Fruit fly (Drosophila melanogaster): ENCODE data around the gene CG32756.

Gene CG32756

DNA sequence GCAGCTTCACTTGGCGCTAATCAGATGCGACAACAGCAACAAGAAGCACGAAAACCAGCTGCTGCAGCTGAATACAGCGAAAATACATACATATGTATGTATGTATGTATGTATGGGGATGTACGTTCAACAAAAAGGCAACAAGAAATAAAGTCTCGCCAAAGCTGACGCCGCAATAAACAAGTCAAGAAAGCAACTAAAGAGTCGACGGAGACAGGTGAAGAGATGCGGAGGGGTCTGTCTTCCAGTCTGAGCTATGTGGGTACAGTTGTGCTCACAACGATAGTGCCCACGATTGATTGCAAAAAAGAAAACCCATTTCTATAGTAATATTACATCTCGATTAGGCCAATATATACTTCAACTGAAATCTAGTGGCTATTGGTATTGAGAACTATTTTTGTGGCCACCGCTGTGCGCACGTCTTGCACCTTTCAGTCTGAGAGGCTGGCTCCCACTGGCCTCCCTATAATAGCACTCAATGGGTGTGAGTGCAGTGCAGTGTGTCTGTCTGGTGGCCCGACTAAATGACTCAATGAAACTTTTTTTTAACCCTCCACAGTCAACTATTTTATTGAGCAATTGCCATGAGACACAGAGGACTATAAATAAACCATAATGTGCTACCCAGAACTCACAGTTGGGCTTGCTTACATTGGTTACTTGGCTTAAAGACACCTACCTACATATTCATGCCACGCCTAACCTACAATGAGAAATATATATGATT is 49.5 kb upstream of the CG32756 start (continued):
- peak; percentile 48 for TF ChIP-seq Nf-YC (tag; optimal IDR thresholded peaks at IDR 0.05)
- TF ChIP-seq tx (GFP tag; optimal IDR thresholded peaks at IDR 0.05): peak; percentile 78
- peak; percentile 72 for TF ChIP-seq pho (GFP tag; optimal IDR thresholded peaks at IDR 0.05)
- TF ChIP-seq YL-1 (GFP tag; optimal IDR thresholded peaks at IDR 0.05): peak; percentile 12
- TF ChIP-seq Sin3A (optimal IDR thresholded peaks at IDR 0.05): no peak
- peak; percentile 74; the same call in 1 of the 2 replicates for TF ChIP-seq Oaz (GFP tag; IDR thresholded peaks at IDR 0.05)
- TF ChIP-seq CG5180 (GFP tag; optimal IDR thresholded peaks at IDR 0.05): peak; percentile 80
- peak; percentile 69 for TF ChIP-seq Mad (GFP tag; optimal IDR thresholded peaks at IDR 0.05)
- TF ChIP-seq BEAF-32 (GFP tag; optimal IDR thresholded peaks at IDR 0.05): no peak
- no peak for TF ChIP-seq cad (GFP tag; optimal IDR thresholded peaks at IDR 0.05)
- peak; percentile 86 for TF ChIP-seq salm (tag; optimal IDR thresholded peaks at IDR 0.05)
- peak; percentile 94 for TF ChIP-seq Oli (tag; optimal IDR thresholded peaks at IDR 0.05)
- TF ChIP-seq Ets65A (GFP tag): peak; percentile 98
- peak; percentile 70 for TF ChIP-seq CG9876 (GFP tag; optimal IDR thresholded peaks at IDR 0.05)
- TF ChIP-seq CG2678 (tag; optimal IDR thresholded peaks at IDR 0.05): peak; percentile 88
- peak; percentile 29 for TF ChIP-seq CG6765 (GFP tag; optimal IDR thresholded peaks at IDR 0.05)
- peak; percentile 91 for TF ChIP-seq slp2 (GFP tag; optimal IDR thresholded peaks at IDR 0.05)
- TF ChIP-seq shn (GFP tag; optimal IDR thresholded peaks at IDR 0.05): peak; percentile 76
- peak; percentile 48 for TF ChIP-seq D19B (GFP tag; optimal IDR thresholded peaks at IDR 0.05)
- TF ChIP-seq fd102C (GFP tag; optimal IDR thresholded peaks at IDR 0.05): no peak
- TF ChIP-seq row (GFP tag; IDR thresholded peaks at IDR 0.05): peak; percentile 84
- TF ChIP-seq CG32772 (GFP tag; IDR thresholded peaks at IDR 0.05): peak; percentile 93
- TF ChIP-seq CG16779 (GFP tag; IDR thresholded peaks at IDR 0.05): peak; percentile 71; the same call in 1 of the 2 replicates
- no peak for TF ChIP-seq unc-4 (GFP tag; IDR thresholded peaks at IDR 0.05; ENCODE audit: partially characterized antibody)
- TF ChIP-seq ham (GFP tag; IDR thresholded peaks at IDR 0.05): 0 out of 2 replicates have a peak, but pooled peaks have one; percentile 37
- peak; percentile 63 for TF ChIP-seq CG15073 (GFP tag; optimal IDR thresholded peaks at IDR 0.05)
- TF ChIP-seq repo (GFP tag; optimal IDR thresholded peaks at IDR 0.05): peak; percentile 93
- peak; percentile 84 for TF ChIP-seq sr (GFP tag; IDR thresholded peaks at IDR 0.05)
- peak; percentile 97 for TF ChIP-seq vvl (GFP tag; IDR thresholded peaks at IDR 0.05)

DNA sequence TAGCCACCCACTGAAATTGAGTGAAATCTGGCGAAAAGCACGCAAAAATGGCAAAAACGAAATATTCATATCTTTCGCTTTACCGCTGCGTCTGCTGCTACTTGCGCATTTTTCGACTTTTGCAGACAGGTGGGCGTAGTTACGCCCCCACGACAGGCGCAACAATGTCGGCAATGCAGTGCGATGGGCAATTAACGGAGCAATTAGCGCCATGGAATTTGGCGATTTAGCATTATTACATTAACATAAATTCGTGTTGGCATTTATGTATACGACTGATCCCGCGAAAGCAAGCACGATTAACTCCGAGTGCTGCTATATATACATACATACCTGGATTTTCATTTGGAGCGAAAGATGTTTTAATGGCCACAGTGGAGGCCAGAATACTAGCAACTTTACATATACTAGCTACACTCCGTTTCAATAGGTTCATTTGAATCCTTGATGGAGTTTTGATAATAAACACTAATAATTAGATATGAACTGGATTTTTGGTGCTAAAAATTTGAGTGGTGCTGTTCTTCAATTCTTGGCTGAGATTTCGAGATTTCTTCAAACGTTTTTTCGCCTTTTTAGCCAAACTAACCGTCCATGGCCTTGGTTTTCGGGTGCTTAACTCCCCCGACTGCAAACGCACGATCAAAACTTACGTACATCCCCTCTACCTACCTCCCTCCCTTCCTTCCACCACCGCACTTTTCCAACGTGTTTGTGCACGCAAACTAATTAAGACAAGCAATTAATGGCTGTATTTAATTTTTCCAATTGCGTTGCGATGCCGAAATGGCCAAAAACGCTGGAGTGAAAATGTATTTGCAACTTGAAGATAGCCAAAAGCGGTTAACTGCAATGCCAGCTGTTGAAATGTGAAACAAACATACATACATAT is 48.4 kb upstream of the CG32756 start:
- no peak for TF ChIP-seq insv (GFP tag; optimal IDR thresholded peaks at IDR 0.05)
- TF ChIP-seq lov (optimal IDR thresholded peaks at IDR 0.05): no peak
- no peak for TF ChIP-seq lov (GFP tag; IDR thresholded peaks at IDR 0.05)
- no peak for TF ChIP-seq bbx (GFP tag; IDR thresholded peaks at IDR 0.05; ENCODE audit: partially characterized antibody)
- no peak for TF ChIP-seq CG4360 (GFP tag; IDR thresholded peaks at IDR 0.05)
- TF ChIP-seq Ravus (GFP tag; IDR thresholded peaks at IDR 0.05): no peak
- no peak for TF ChIP-seq Mrtf (GFP tag; IDR thresholded peaks at IDR 0.05)
- no peak for TF ChIP-seq CG3847 (GFP tag; IDR thresholded peaks at IDR 0.05)
- TF ChIP-seq ERR (GFP tag; optimal IDR thresholded peaks at IDR 0.05): no peak
- no peak for TF ChIP-seq Stat92E (GFP tag; optimal IDR thresholded peaks at IDR 0.05)
- no peak for TF ChIP-seq onecut (GFP tag; IDR thresholded peaks at IDR 0.05)
- no peak for TF ChIP-seq Meics (GFP tag; optimal IDR thresholded peaks at IDR 0.05)
- no peak for TF ChIP-seq Dek (tag; optimal IDR thresholded peaks at IDR 0.05)
- no peak for TF ChIP-seq vfl (GFP tag; optimal IDR thresholded peaks at IDR 0.05)
- no peak for TF ChIP-seq CG15479 (GFP tag; optimal IDR thresholded peaks at IDR 0.05)
- no peak for TF ChIP-seq CG3995 (GFP tag; optimal IDR thresholded peaks at IDR 0.05)
- TF ChIP-seq zen (tag; optimal IDR thresholded peaks at IDR 0.05): peak; percentile 13
- TF ChIP-seq dmrt11E (tag; optimal IDR thresholded peaks at IDR 0.05): peak; percentile 1
- TF ChIP-seq CG12236 (GFP tag; optimal IDR thresholded peaks at IDR 0.05): no peak
- no peak for TF ChIP-seq disco-r (GFP tag; optimal IDR thresholded peaks at IDR 0.05)
- TF ChIP-seq CG6254 (GFP tag; optimal IDR thresholded peaks at IDR 0.05): no peak
